Worm (Caenorhabditis elegans) whole organism, L4 larva: ENCODE results near the gene F36D4.5.
A peak's percentile ranks its signal among the peaks of the same experiment; 100 is the strongest.

Experiments
- Y5F2A.4 ChIP-seq: fragments of 200-800 bp; sonication (Bioruptor generic); optimal IDR thresholded peaks from 2 replicates; lab custom pipeline; 2018; ENCODE audit warnings: mild to moderate bottlenecking, missing genetic modification characterization, missing compliant biosample characterization
- ZK337.2 ChIP-seq: fragments of 200-800 bp; sonication (Bioruptor generic); IDR thresholded peaks from 2 replicates; pipeline ENCODE4 v1.3.6; 2022; ENCODE audit warnings: missing genetic modification reagents, missing genetic modification characterization, missing compliant biosample characterization
- ZK546.5 ChIP-seq, 2 experiments: sonication (generic microtip); optimal IDR thresholded peaks; 2 replicates each; lab custom pipeline; 2017; ENCODE audit warnings: missing biosample characterization in 2 of 2, missing genetic modification characterization in 2 of 2
- ceh-28 ChIP-seq: fragments of 150-350 bp; optimal IDR thresholded peaks from 2 replicates; lab custom pipeline; 2014; ENCODE audit warnings: missing biosample characterization, missing genetic modification reagents, missing genetic modification characterization
- ces-1 ChIP-seq: fragments of 150-350 bp; sonication (generic microtip); optimal IDR thresholded peaks from 4 replicates; lab custom pipeline; 2014; ENCODE audit warnings: missing biosample characterization, missing genetic modification reagents, missing genetic modification characterization
- cey-2 ChIP-seq: sonication (generic microtip); optimal IDR thresholded peaks from 3 replicates; lab custom pipeline; 2017; ENCODE audit warnings: missing genetic modification characterization, mild to moderate bottlenecking, missing compliant biosample characterization, antibody characterized with exemption, borderline replicate concordance; ENCODE audit not compliant: insufficient read depth
- daf-12 ChIP-seq: fragments of 150-350 bp; optimal IDR thresholded peaks from 2 replicates; lab custom pipeline; 2014; ENCODE audit warnings: missing biosample characterization, missing genetic modification reagents, missing genetic modification characterization
- daf-19 ChIP-seq: fragments of 200-800 bp; sonication (Bioruptor generic); conservative IDR thresholded peaks from 2 replicates; pipeline ENCODE4 v1.3.6; 2022; ENCODE audit warnings: missing genetic modification characterization, missing compliant biosample characterization
- dmd-6 ChIP-seq: fragments of 200-800 bp; sonication (Bioruptor generic); IDR thresholded peaks from 2 replicates; pipeline ENCODE4 v1.3.6; 2022; ENCODE audit warnings: missing genetic modification reagents, missing genetic modification characterization, missing compliant biosample characterization
- dpl-1 ChIP-seq: fragments of 150-350 bp; optimal IDR thresholded peaks from 2 replicates; lab custom pipeline; 2014; ENCODE audit warnings: missing biosample characterization, missing genetic modification reagents, missing genetic modification characterization
- egl-27 ChIP-seq: sonication (generic microtip); optimal IDR thresholded peaks from 3 replicates; lab custom pipeline; 2017; ENCODE audit warnings: missing biosample characterization, missing genetic modification reagents, missing genetic modification characterization
- fkh-10 ChIP-seq: fragments of 150-350 bp; optimal IDR thresholded peaks from 2 replicates; lab custom pipeline; 2014; ENCODE audit warnings: missing biosample characterization, missing genetic modification reagents, missing genetic modification characterization
- hlh-11 ChIP-seq: fragments of 200-800 bp; sonication (Bioruptor generic); optimal IDR thresholded peaks from 2 replicates; lab custom pipeline; 2018; ENCODE audit warnings: mild to moderate bottlenecking, missing genetic modification characterization, missing compliant biosample characterization
- hlh-30 ChIP-seq: sonication (generic microtip); optimal IDR thresholded peaks from 2 replicates; lab custom pipeline; 2017; ENCODE audit warnings: antibody characterized with exemption, mild to moderate bottlenecking, missing genetic modification characterization, missing compliant biosample characterization; ENCODE audit not compliant: insufficient read depth
- lim-7 ChIP-seq: fragments of 200-800 bp; sonication (Bioruptor generic); IDR thresholded peaks from 2 replicates; pipeline ENCODE4 v1.3.6; 2022; ENCODE audit warnings: missing genetic modification characterization, missing compliant biosample characterization
- lin-13 ChIP-seq: fragments of 150-350 bp; optimal IDR thresholded peaks from 2 replicates; lab custom pipeline; 2014; ENCODE audit warnings: missing biosample characterization, missing genetic modification reagents, missing genetic modification characterization
- lin-29 ChIP-seq: fragments of 200-800 bp; sonication (Bioruptor generic); IDR thresholded peaks from 2 replicates; pipeline ENCODE4 v1.3.6; 2022; ENCODE audit warnings: missing genetic modification reagents, missing genetic modification characterization, missing compliant biosample characterization
- lin-38 ChIP-seq: fragments of 200-800 bp; sonication (Bioruptor generic); IDR thresholded peaks from 2 replicates; pipeline ENCODE4 v1.3.6; 2022; ENCODE audit warnings: missing genetic modification reagents, missing genetic modification characterization, missing compliant biosample characterization
- lir-3 ChIP-seq: sonication (generic microtip); optimal IDR thresholded peaks from 2 replicates; lab custom pipeline; 2016; ENCODE audit warnings: mild to moderate bottlenecking, missing genetic modification characterization, missing compliant biosample characterization
- lsy-2 ChIP-seq, 2 experiments: fragments of 150-350 bp in 1 of 2; sonication (generic microtip) in 1 of 2; optimal IDR thresholded peaks; 2 replicates each; lab custom pipeline; 2014 to 2017; ENCODE audit warnings: missing biosample characterization in 2 of 2, missing genetic modification characterization in 2 of 2
- mdl-1 ChIP-seq, 2 experiments: fragments of 150-350 bp in 1 of 2; sonication (generic microtip) in 1 of 2; optimal IDR thresholded peaks; 2 replicates each; lab custom pipeline; 2014 to 2017; ENCODE audit warnings: missing biosample characterization in 2 of 2, missing genetic modification characterization in 2 of 2
- mep-1 ChIP-seq: fragments of 150-350 bp; sonication (generic microtip); optimal IDR thresholded peaks from 3 replicates; lab custom pipeline; 2014; ENCODE audit warnings: missing biosample characterization, missing genetic modification characterization
- mes-2 ChIP-seq: sonication (generic microtip); optimal IDR thresholded peaks from 2 replicates; lab custom pipeline; 2016; ENCODE audit warnings: missing genotype, mild to moderate bottlenecking, missing genetic modification characterization, missing compliant biosample characterization; ENCODE audit not compliant: poor library complexity, severe bottlenecking
- mxl-2 ChIP-seq: fragments of 200-800 bp; sonication (Bioruptor generic); conservative IDR thresholded peaks from 2 replicates; pipeline ENCODE4 v1.3.6; 2022; ENCODE audit warnings: missing genetic modification reagents, missing genetic modification characterization, missing compliant biosample characterization
- nhr-111 ChIP-seq: fragments of 200-800 bp; sonication (Bioruptor generic); optimal IDR thresholded peaks from 2 replicates; lab custom pipeline; 2018; ENCODE audit warnings: mild to moderate bottlenecking, missing genetic modification characterization, missing compliant biosample characterization
- nhr-42 ChIP-seq: fragments of 200-800 bp; sonication (Bioruptor generic); IDR thresholded peaks from 2 replicates; pipeline ENCODE4 v1.3.6; 2022; ENCODE audit warnings: missing genetic modification characterization, missing compliant biosample characterization
- nhr-48 ChIP-seq: sonication (generic microtip); optimal IDR thresholded peaks from 2 replicates; lab custom pipeline; 2016; ENCODE audit warnings: mild to moderate bottlenecking, missing genetic modification characterization, missing compliant biosample characterization
- nhr-6 ChIP-seq: fragments of 150-350 bp; optimal IDR thresholded peaks from 2 replicates; lab custom pipeline; 2014; ENCODE audit warnings: missing biosample characterization, missing genetic modification characterization
- pha-4 ChIP-seq, 2 experiments: fragments of 150-350 bp in 1 of 2; fragments of 200-800 bp in 1 of 2; sonication (Bioruptor generic) in 1 of 2; IDR thresholded peaks in 1 of 2; optimal IDR thresholded peaks in 1 of 2; 2 replicates each; pipeline versions ENCODE4 v1.3.6 to Lab custom; 2014 to 2022; ENCODE audit warnings: missing genetic modification characterization in 2 of 2, missing genetic modification reagents in 2 of 2, missing biosample characterization in 1 of 2, missing compliant biosample characterization in 1 of 2
- pqm-1 ChIP-seq: sonication (generic microtip); optimal IDR thresholded peaks from 2 replicates; lab custom pipeline; 2017; ENCODE audit warnings: missing biosample characterization, missing genetic modification characterization
- skn-1 ChIP-seq: fragments of 150-350 bp; optimal IDR thresholded peaks from 2 replicates; lab custom pipeline; 2014; ENCODE audit warnings: missing biosample characterization, missing genetic modification characterization
- tag-97 ChIP-seq: fragments of 200-800 bp; sonication (Bioruptor generic); IDR thresholded peaks from 2 replicates; pipeline ENCODE4 v1.3.6; 2022; ENCODE audit warnings: missing genetic modification characterization, missing compliant biosample characterization
- unc-39 ChIP-seq: sonication (generic microtip); optimal IDR thresholded peaks from 2 replicates; lab custom pipeline; 2017; ENCODE audit warnings: missing biosample characterization, missing genetic modification characterization
- unc-62 ChIP-seq, 3 experiments: fragments of 150-350 bp in 1 of 3; sonication (generic microtip); optimal IDR thresholded peaks in 2 of 3; peaks in 1 of 3; 1 replicate in 1 of 3; 2 replicates in 2 of 3; lab custom pipeline; 2014 to 2017; ENCODE audit warnings: missing biosample characterization in 3 of 3, missing genetic modification characterization in 3 of 3, missing genetic modification reagents in 3 of 3, missing genotype in 1 of 3
- zag-1 ChIP-seq: fragments of 150-350 bp; optimal IDR thresholded peaks from 2 replicates; lab custom pipeline; 2014; ENCODE audit warnings: missing biosample characterization, missing genetic modification characterization
- zfp-2 ChIP-seq: sonication (generic microtip); optimal IDR thresholded peaks from 2 replicates; lab custom pipeline; 2016; ENCODE audit warnings: mild to moderate bottlenecking, missing genetic modification characterization, missing compliant biosample characterization
- ztf-7 ChIP-seq: fragments of 150-350 bp; optimal IDR thresholded peaks from 2 replicates; lab custom pipeline; 2014; ENCODE audit warnings: missing biosample characterization, missing genetic modification characterization

F36D4.5 gene

DNA sequence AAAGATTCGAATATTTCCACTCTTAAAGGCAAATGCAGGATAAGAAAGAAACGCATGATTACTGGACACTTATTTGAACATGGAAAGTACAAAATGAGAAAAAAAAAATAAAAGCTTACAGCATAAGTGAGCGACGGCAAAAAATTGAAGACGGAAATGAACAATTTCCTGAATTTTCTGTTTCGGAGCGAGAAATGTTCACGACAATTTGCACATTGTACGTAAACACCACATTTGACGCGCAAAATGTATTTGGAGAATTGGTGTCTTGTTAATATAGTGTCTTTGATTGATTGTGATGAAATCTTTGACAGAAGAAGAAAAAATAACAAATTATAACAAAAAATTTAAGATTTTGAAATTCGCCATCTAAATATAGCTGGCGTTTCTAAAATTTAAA, at the start of gene F36D4.5:
Gene F36D4.5 (minus strand): TSS at position 225 of the 400 bp plus-strand sequence.
- TF ChIP-seq ceh-28 (tag; lab: Kevin White, UChicago) (no peak), mxl-2 (GFP tag; lab: Robert Waterston, UW) (no peak), zag-1 (tag; lab: Kevin White, UChicago) (no peak), nhr-111 (no peak), ces-1 (GFP tag; lab: Kevin White, UChicago) (peak; percentile 18), dmd-6 (no peak), pqm-1 (tag; lab: Kevin White, UChicago) (no peak), nhr-6 (tag; lab: Kevin White, UChicago) (no peak), skn-1 (no peak), lsy-2 (tag; optimal IDR thresholded peaks at IDR 0.05; lab: Kevin White, UChicago) (peak in 1 of 2 experiments; percentile 66), lin-38 (no peak), fkh-10 (GFP tag; lab: Kevin White, UChicago) (peak; percentile 47), unc-62 (GFP tag; optimal IDR thresholded peaks at IDR 0.05 in 1 of 2; lab: Kevin White, UChicago) (peak in 1 of 2 experiments; percentile 10), unc-62 (tag; optimal IDR thresholded peaks at IDR 0.05; lab: Kevin White, UChicago) (no peak), zfp-2 (no peak), dpl-1 (GFP tag; lab: Kevin White, UChicago) (peak; percentile 1), hlh-30 (tag; lab: Kevin White, UChicago) (peak; percentile 4), mes-2 (peak; percentile 28), lim-7 (GFP tag; lab: Robert Waterston, UW) (no peak), hlh-11 (tag; lab: Kevin White, UChicago) (no peak), ZK337.2 (no peak), unc-39 (tag; lab: Kevin White, UChicago) (no peak), mep-1 (tag; lab: Kevin White, UChicago) (peak; percentile 39), ZK546.5 (tag; optimal IDR thresholded peaks at IDR 0.05; lab: Kevin White, UChicago) (no peak), lin-29 (GFP tag; lab: Robert Waterston, UW) (no peak), nhr-48 (no peak), daf-12 (tag; lab: Kevin White, UChicago) (no peak)

DNA sequence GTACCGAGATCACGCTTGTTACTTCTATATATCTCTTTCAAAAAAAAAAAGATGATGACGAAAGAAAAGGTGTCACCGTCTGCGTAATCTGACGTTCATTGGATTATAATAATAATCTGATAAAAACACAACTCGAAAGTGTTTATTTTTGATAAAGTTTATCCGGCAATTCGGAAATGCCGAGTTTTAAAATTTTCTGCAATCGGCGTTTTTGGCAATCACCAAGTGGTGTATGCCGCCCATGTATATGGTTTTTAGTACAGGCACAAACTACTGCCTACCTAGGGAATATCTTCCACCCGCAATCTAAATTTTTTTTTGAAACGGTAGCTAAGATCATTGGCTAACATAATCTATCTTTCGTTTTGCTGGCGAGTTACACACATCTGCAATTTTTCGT, 48.3 kb upstream of the F36D4.5 start:
- no peak for TF ChIP-seq mdl-1 (tag; optimal IDR thresholded peaks at IDR 0.05; lab: Kevin White, UChicago)

DNA sequence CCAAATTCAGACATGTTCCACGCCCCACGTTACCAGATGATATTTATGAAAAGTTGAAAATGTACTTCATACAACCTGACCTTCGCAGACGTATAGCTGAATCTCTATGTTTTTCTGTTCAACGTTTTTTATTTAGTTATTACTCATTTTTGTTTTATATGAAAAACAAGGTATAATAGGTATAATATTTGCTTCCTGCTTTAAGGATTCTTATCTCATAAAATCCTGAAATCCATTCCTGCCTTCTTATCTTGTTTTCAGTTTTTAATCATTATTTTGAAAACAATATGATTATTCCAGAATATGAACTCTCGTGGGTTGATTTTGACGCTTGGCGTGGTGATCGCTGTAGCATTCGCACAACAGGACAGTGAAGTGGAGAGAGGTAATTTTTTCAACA, 46.1 kb upstream of the F36D4.5 start, which contains the start of gene flp-6:
Gene flp-6 (plus strand): TSS at position 301 of the 400 bp plus-strand sequence.
- TF ChIP-seq Y5F2A.4 (GFP tag; lab: Kevin White, UChicago) (no peak), lin-13 (no peak), nhr-42 (GFP tag; lab: Robert Waterston, UW) (no peak), hlh-30 (tag; lab: Kevin White, UChicago) (no peak), lir-3 (no peak), pha-4 (GFP tag; IDR thresholded peaks at IDR 0.05; lab: Robert Waterston, UW) (no peak), pha-4 (tag; optimal IDR thresholded peaks at IDR 0.05; lab: Kevin White, UChicago) (no peak), tag-97 (GFP tag; lab: Robert Waterston, UW) (no peak), cey-2 (tag; lab: Kevin White, UChicago) (no peak), mxl-2 (GFP tag; lab: Robert Waterston, UW) (no peak), ztf-7 (tag; lab: Kevin White, UChicago) (no peak), daf-12 (tag; lab: Kevin White, UChicago) (no peak)
- TF ChIP-seq, all 104 proteins: peak for 0

DNA sequence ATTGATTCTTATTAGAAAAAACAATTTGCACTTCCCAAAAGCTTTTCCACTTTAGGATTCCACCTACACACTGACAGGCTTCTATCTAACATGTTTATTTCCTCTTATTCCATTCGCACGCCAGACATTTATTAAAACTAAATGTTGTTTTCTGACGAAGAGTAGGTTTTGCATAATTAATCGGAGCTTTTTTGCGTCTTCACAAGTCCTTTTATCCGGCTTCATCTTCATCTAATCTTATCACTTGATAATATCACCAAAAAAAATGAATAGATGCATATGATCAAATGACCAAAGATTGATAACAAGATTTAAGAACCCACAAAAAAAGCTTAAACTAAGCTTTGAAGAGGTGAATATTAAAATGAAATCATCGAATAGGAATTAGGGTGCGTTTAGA, 39.9 kb upstream of the F36D4.5 start:
- TF ChIP-seq nhr-48 (no peak), egl-27 (tag; lab: Kevin White, UChicago) (no peak), daf-19 (GFP tag; lab: Robert Waterston, UW) (no peak), ZK337.2 (no peak), hlh-30 (tag; lab: Kevin White, UChicago) (no peak)
